Worm (Caenorhabditis elegans) whole organism, young adult: ENCODE data around the gene T24E12.10.
A peak's percentile ranks its signal among the peaks of the same experiment; 100 is the strongest.

ENCODE experiments used
- B0261.1 ChIP-seq: sonication (generic microtip); optimal IDR thresholded peaks from 2 replicates; lab custom pipeline; 2016; ENCODE audit warnings: mild to moderate bottlenecking, missing genetic modification characterization, moderate library complexity, missing compliant biosample characterization
- B0336.3 ChIP-seq: fragments of 200-800 bp; sonication (Bioruptor generic); IDR thresholded peaks from 2 replicates; pipeline ENCODE4 v1.3.6; 2022; ENCODE audit warnings: missing genetic modification characterization, missing compliant biosample characterization
- F49E8.2 ChIP-seq: sonication (generic microtip); optimal IDR thresholded peaks from 3 replicates; lab custom pipeline; 2017; ENCODE audit warnings: missing genetic modification characterization, mild to moderate bottlenecking, missing compliant biosample characterization, antibody characterized with exemption, moderate library complexity; ENCODE audit not compliant: insufficient read depth
- F57C9.4 ChIP-seq: sonication (generic microtip); optimal IDR thresholded peaks from 2 replicates; lab custom pipeline; 2017; ENCODE audit warnings: mild to moderate bottlenecking, missing genetic modification characterization, missing compliant biosample characterization
- K12H6.12 ChIP-seq: fragments of 200-800 bp; sonication (Bioruptor generic); optimal IDR thresholded peaks from 2 replicates; lab custom pipeline; 2018; ENCODE audit warnings: mild to moderate bottlenecking, missing genetic modification characterization, missing compliant biosample characterization
- T07F8.4 ChIP-seq: sonication (generic microtip); optimal IDR thresholded peaks from 2 replicates; lab custom pipeline; 2016; ENCODE audit warnings: mild to moderate bottlenecking, missing genetic modification characterization, moderate library complexity, missing compliant biosample characterization
- Y53G8AR.9 ChIP-seq: fragments of 200-800 bp; sonication (Bioruptor generic); conservative IDR thresholded peaks from 2 replicates; pipeline ENCODE4 v1.3.6; 2022; ENCODE audit warnings: missing genetic modification reagents, missing genetic modification characterization, missing compliant biosample characterization
- Y56A3A.18 ChIP-seq: fragments of 200-800 bp; sonication (Bioruptor generic); IDR thresholded peaks from 2 replicates; pipeline ENCODE4 v1.3.6; 2022; ENCODE audit warnings: missing genetic modification reagents, missing genetic modification characterization, missing compliant biosample characterization
- Y79H2A.3 ChIP-seq: fragments of 200-800 bp; sonication (Bioruptor generic); conservative IDR thresholded peaks from 2 replicates; pipeline ENCODE4 v1.3.6; 2022; ENCODE audit warnings: missing genetic modification reagents, missing genetic modification characterization, missing compliant biosample characterization
- ama-1 ChIP-seq, 3 experiments: fragments of 150-350 bp in 1 of 3; sonication (generic microtip) in 2 of 3; optimal IDR thresholded peaks; 2 replicates each; lab custom pipeline; 2014 to 2018; ENCODE audit warnings: missing biosample characterization in 2 of 3, missing genetic modification characterization in 2 of 3, missing genetic modification reagents in 2 of 3
- athp-1 ChIP-seq: sonication (generic microtip); optimal IDR thresholded peaks from 2 replicates; lab custom pipeline; 2017; ENCODE audit warnings: mild to moderate bottlenecking, missing genetic modification characterization, missing compliant biosample characterization
- attf-3 ChIP-seq: fragments of 200-800 bp; sonication (Bioruptor generic); conservative IDR thresholded peaks from 2 replicates; pipeline ENCODE4 v1.3.6; 2022; ENCODE audit warnings: missing genetic modification reagents, missing genetic modification characterization, missing compliant biosample characterization
- attf-5 ChIP-seq: fragments of 200-800 bp; sonication (Bioruptor generic); optimal IDR thresholded peaks from 2 replicates; lab custom pipeline; 2018; ENCODE audit warnings: mild to moderate bottlenecking, missing genetic modification characterization, missing compliant biosample characterization
- attf-6 ChIP-seq: fragments of 200-800 bp; sonication (Bioruptor generic); IDR thresholded peaks from 2 replicates; pipeline ENCODE4 v1.3.6; 2022; ENCODE audit warnings: missing genetic modification reagents, missing genetic modification characterization, missing compliant biosample characterization
- bed-1 ChIP-seq: fragments of 200-800 bp; sonication (Bioruptor generic); IDR thresholded peaks from 2 replicates; pipeline ENCODE4 v1.3.6; 2022; ENCODE audit warnings: missing genetic modification reagents, missing genetic modification characterization, missing compliant biosample characterization
- ceh-27 ChIP-seq: fragments of 200-800 bp; sonication (Bioruptor generic); optimal IDR thresholded peaks from 2 replicates; lab custom pipeline; 2018; ENCODE audit warnings: mild to moderate bottlenecking, missing genetic modification characterization, moderate library complexity, missing compliant biosample characterization
- egl-44 ChIP-seq: fragments of 200-800 bp; sonication (Bioruptor generic); IDR thresholded peaks from 2 replicates; pipeline ENCODE4 v1.3.6; 2022; ENCODE audit warnings: missing genetic modification reagents, missing genetic modification characterization, missing compliant biosample characterization
- gei-17 ChIP-seq: fragments of 200-800 bp; sonication (Bioruptor generic); optimal IDR thresholded peaks from 2 replicates; lab custom pipeline; 2018; ENCODE audit warnings: mild to moderate bottlenecking, missing genetic modification characterization, missing compliant biosample characterization
- hlh-26 ChIP-seq: fragments of 200-800 bp; sonication (Bioruptor generic); conservative IDR thresholded peaks from 2 replicates; pipeline ENCODE4 v1.3.6; 2022; ENCODE audit warnings: missing genetic modification reagents, missing genetic modification characterization, missing compliant biosample characterization
- hmg-1.2 ChIP-seq: fragments of 200-800 bp; sonication (Bioruptor generic); IDR thresholded peaks from 2 replicates; pipeline ENCODE4 v1.3.6; 2022; ENCODE audit warnings: missing genetic modification reagents, missing genetic modification characterization, missing compliant biosample characterization
- hsf-1 ChIP-seq: fragments of 200-800 bp; sonication (Bioruptor generic); IDR thresholded peaks from 2 replicates; pipeline ENCODE4 v1.3.6; 2022; ENCODE audit warnings: missing genetic modification reagents, missing genetic modification characterization, missing compliant biosample characterization
- lag-1 ChIP-seq: fragments of 200-800 bp; sonication (Bioruptor generic); IDR thresholded peaks from 2 replicates; pipeline ENCODE4 v1.3.6; 2022; ENCODE audit warnings: missing genetic modification reagents, missing genetic modification characterization, missing compliant biosample characterization
- let-607 ChIP-seq, 2 experiments: fragments of 200-800 bp in 1 of 2; sonication (Bioruptor generic) in 1 of 2; sonication (generic microtip) in 1 of 2; optimal IDR thresholded peaks; 2 replicates each; lab custom pipeline; 2016 to 2018; ENCODE audit warnings: mild to moderate bottlenecking in 2 of 2, missing compliant biosample characterization in 2 of 2, missing genetic modification characterization in 2 of 2, moderate library complexity in 2 of 2, missing genotype in 1 of 2
- lin-40 ChIP-seq: sonication (generic microtip); optimal IDR thresholded peaks from 2 replicates; lab custom pipeline; 2016; ENCODE audit warnings: missing genetic modification characterization, mild to moderate bottlenecking, missing compliant biosample characterization, missing genotype, missing genetic modification reagents
- lin-54 ChIP-seq: fragments of 200-800 bp; sonication (Bioruptor generic); optimal IDR thresholded peaks from 2 replicates; lab custom pipeline; 2018; ENCODE audit warnings: mild to moderate bottlenecking, missing genetic modification characterization, missing compliant biosample characterization
- lir-1 ChIP-seq: fragments of 200-800 bp; sonication (Bioruptor generic); conservative IDR thresholded peaks from 2 replicates; pipeline ENCODE4 v1.3.6; 2022; ENCODE audit warnings: missing genetic modification reagents, missing genetic modification characterization, missing compliant biosample characterization
- madf-6 ChIP-seq: fragments of 200-800 bp; sonication (Bioruptor generic); IDR thresholded peaks from 2 replicates; pipeline ENCODE4 v1.3.6; 2022; ENCODE audit warnings: missing genetic modification reagents, missing genetic modification characterization, missing compliant biosample characterization
- mcd-1 ChIP-seq: fragments of 200-800 bp; sonication (Bioruptor generic); IDR thresholded peaks from 2 replicates; pipeline ENCODE4 v1.3.6; 2022; ENCODE audit warnings: missing genetic modification reagents, missing genetic modification characterization, missing compliant biosample characterization
- nfya-1 ChIP-seq: sonication (generic microtip); optimal IDR thresholded peaks from 2 replicates; lab custom pipeline; 2017; ENCODE audit warnings: antibody characterized with exemption, missing compliant biosample characterization, missing genetic modification characterization, borderline replicate concordance; ENCODE audit not compliant: insufficient read depth
- nfyb-1 ChIP-seq: fragments of 200-800 bp; sonication (Bioruptor generic); IDR thresholded peaks from 2 replicates; pipeline ENCODE4 v1.3.6; 2022; ENCODE audit warnings: missing genetic modification reagents, missing genetic modification characterization, missing compliant biosample characterization
- nhr-80 ChIP-seq: sonication (generic microtip); optimal IDR thresholded peaks from 2 replicates; lab custom pipeline; 2016; ENCODE audit warnings: missing genetic modification characterization, missing compliant biosample characterization
- pbrm-1 ChIP-seq: fragments of 200-800 bp; sonication (Bioruptor generic); IDR thresholded peaks from 2 replicates; pipeline ENCODE4 v1.3.6; 2022; ENCODE audit warnings: missing genetic modification reagents, missing genetic modification characterization, missing compliant biosample characterization
- pha-4 ChIP-seq: fragments of 150-350 bp; sonication (generic microtip); optimal IDR thresholded peaks from 2 replicates; lab custom pipeline; 2014; ENCODE audit warnings: missing biosample characterization, missing genetic modification reagents, missing genetic modification characterization
- rcor-1 ChIP-seq: fragments of 200-800 bp; sonication (Bioruptor generic); IDR thresholded peaks from 2 replicates; pipeline ENCODE4 v1.3.6; 2022; ENCODE audit warnings: missing genetic modification reagents, missing genetic modification characterization, missing compliant biosample characterization
- rec-8 ChIP-seq, 2 experiments: sonication (generic microtip); optimal IDR thresholded peaks; 2 replicates each; lab custom pipeline; 2016; ENCODE audit warnings: mild to moderate bottlenecking in 2 of 2, missing genetic modification characterization in 2 of 2, missing genetic modification reagents in 2 of 2, missing genotype in 2 of 2, missing biosample characterization in 1 of 2, missing compliant biosample characterization in 1 of 2, moderate library complexity in 1 of 2
- repo-1 ChIP-seq: sonication (generic microtip); optimal IDR thresholded peaks from 2 replicates; lab custom pipeline; 2017; ENCODE audit warnings: mild to moderate bottlenecking, missing genetic modification characterization, missing compliant biosample characterization
- rpc-1 ChIP-seq, 2 experiments: fragments of 150-350 bp in 1 of 2; sonication (generic microtip) in 1 of 2; optimal IDR thresholded peaks; 2 replicates each; lab custom pipeline; 2014 to 2018; ENCODE audit warnings: missing biosample characterization in 1 of 2, missing genetic modification characterization in 1 of 2, missing genetic modification reagents in 1 of 2, missing genotype in 1 of 2
- sea-2 ChIP-seq: fragments of 200-800 bp; sonication (Bioruptor generic); IDR thresholded peaks from 2 replicates; pipeline ENCODE4 v1.3.6; 2022; ENCODE audit warnings: missing genetic modification characterization, missing compliant biosample characterization
- snpc-1.1 ChIP-seq: sonication (generic microtip); optimal IDR thresholded peaks from 2 replicates; lab custom pipeline; 2017; ENCODE audit warnings: missing genetic modification characterization, mild to moderate bottlenecking, missing compliant biosample characterization, antibody characterized with exemption, moderate library complexity, missing genotype, missing genetic modification reagents; ENCODE audit not compliant: insufficient read depth
- snpc-1.3 ChIP-seq: sonication (generic microtip); optimal IDR thresholded peaks from 2 replicates; lab custom pipeline; 2017; ENCODE audit warnings: missing genetic modification characterization, mild to moderate bottlenecking, missing compliant biosample characterization, antibody characterized with exemption, moderate library complexity, missing genotype, missing genetic modification reagents; ENCODE audit not compliant: insufficient read depth
- snpc-3.4 ChIP-seq: sonication (generic microtip); optimal IDR thresholded peaks from 2 replicates; lab custom pipeline; 2017; ENCODE audit warnings: missing genetic modification characterization, mild to moderate bottlenecking, missing compliant biosample characterization, antibody characterized with exemption, moderate library complexity, missing genotype, missing genetic modification reagents
- snpc-4 ChIP-seq, 5 experiments: fragments of 150-350 bp in 1 of 5; sonication (generic microtip) in 4 of 5; optimal IDR thresholded peaks; 2 replicates each; lab custom pipeline; 2014 to 2018; ENCODE audit warnings: missing genetic modification characterization in 5 of 5, missing biosample characterization in 3 of 5, antibody characterized with exemption in 2 of 5, mild to moderate bottlenecking in 2 of 5, missing compliant biosample characterization in 2 of 5, missing genotype in 2 of 5, moderate library complexity in 2 of 5, missing genetic modification reagents in 1 of 5
- tbp1 ChIP-seq: fragments of 200-800 bp; sonication (Bioruptor generic); optimal IDR thresholded peaks from 2 replicates; lab custom pipeline; 2018; ENCODE audit warnings: mild to moderate bottlenecking, missing genetic modification characterization, missing compliant biosample characterization
- unc-130 ChIP-seq: sonication (generic microtip); optimal IDR thresholded peaks from 2 replicates; lab custom pipeline; 2016; ENCODE audit warnings: missing genetic modification reagents, missing genetic modification characterization, missing compliant biosample characterization
- ztf-26 ChIP-seq: sonication (generic microtip); optimal IDR thresholded peaks from 2 replicates; lab custom pipeline; 2017; ENCODE audit warnings: missing genetic modification characterization, missing compliant biosample characterization
- ztf-28 ChIP-seq: fragments of 200-800 bp; sonication (Bioruptor generic); IDR thresholded peaks from 2 replicates; pipeline ENCODE4 v1.3.6; 2022; ENCODE audit warnings: missing genetic modification reagents, missing genetic modification characterization, missing compliant biosample characterization

T24E12.10 gene

ce11 chrII:3808104-3808503 is 35.1 kb upstream of the T24E12.10 start, which contains the start of gene F54D10.5 (continued):
- TF ChIP-seq rpc-1 (optimal IDR thresholded peaks at IDR 0.05; lab: Kevin White, UChicago) (peak; percentile 25), rpc-1 (tag; optimal IDR thresholded peaks at IDR 0.05; lab: Kevin White, UChicago) (no peak), lin-40 (tag; lab: Kevin White, UChicago) (no peak), rec-8 (tag; optimal IDR thresholded peaks at IDR 0.05; lab: Kevin White, UChicago) (no peak), snpc-1.3 (tag; lab: Kevin White, UChicago) (peak; percentile 57), repo-1 (tag; lab: Kevin White, UChicago) (no peak), attf-5 (GFP tag; lab: Kevin White, UChicago) (peak; percentile 25), T07F8.4 (tag; lab: Kevin White, UChicago) (no peak), let-607 (tag; optimal IDR thresholded peaks at IDR 0.05; lab: Kevin White, UChicago) (peak in 1 of 2 experiments; percentile 11), F49E8.2 (tag; lab: Kevin White, UChicago) (no peak), tbp1 (GFP tag; lab: Kevin White, UChicago) (peak; percentile 14), B0261.1 (tag; lab: Kevin White, UChicago) (no peak), Y56A3A.18 (GFP tag; lab: Robert Waterston, UW) (no peak), hmg-1.2 (peak; percentile 30; the same call in 1 of the 2 replicates), Y53G8AR.9 (GFP tag; lab: Robert Waterston, UW) (0 out of 2 replicates have a peak, but pooled peaks have one; percentile 14), lir-1 (no peak), ztf-28 (GFP tag; lab: Robert Waterston, UW) (no peak), snpc-1.1 (tag; lab: Kevin White, UChicago) (peak; percentile 33), pbrm-1 (0 out of 2 replicates have a peak, but pooled peaks have one; percentile 13), snpc-3.4 (tag; lab: Kevin White, UChicago) (peak; percentile 25), rcor-1 (peak; percentile 44), F57C9.4 (no peak), nhr-80 (tag; lab: Kevin White, UChicago) (no peak), hsf-1 (no peak), egl-44 (GFP tag; lab: Robert Waterston, UW) (no peak), sea-2 (GFP tag; lab: Robert Waterston, UW) (no peak), snpc-4 (GFP tag; optimal IDR thresholded peaks at IDR 0.05; lab: Kevin White, UChicago) (no peak), snpc-4 (tag; optimal IDR thresholded peaks at IDR 0.05; lab: Kevin White, UChicago) (no peak), bed-1 (GFP tag; lab: Robert Waterston, UW) (no peak), B0336.3 (GFP tag; lab: Robert Waterston, UW) (no peak), pha-4 (tag; lab: Kevin White, UChicago) (no peak), lin-54 (GFP tag; lab: Kevin White, UChicago) (peak; percentile 68), nfya-1 (tag; lab: Kevin White, UChicago) (no peak), gei-17 (GFP tag; lab: Kevin White, UChicago) (no peak), ztf-26 (no peak), mcd-1 (GFP tag; lab: Robert Waterston, UW) (peak; percentile 73), ceh-27 (GFP tag; lab: Kevin White, UChicago) (no peak), hlh-26 (GFP tag; lab: Robert Waterston, UW) (no peak), lag-1 (GFP tag; lab: Robert Waterston, UW) (no peak), attf-3 (GFP tag; lab: Robert Waterston, UW) (no peak), attf-6 (GFP tag; lab: Robert Waterston, UW) (no peak), unc-130 (GFP tag; lab: Kevin White, UChicago) (no peak), ama-1 (optimal IDR thresholded peaks at IDR 0.05; lab: Kevin White, UChicago) (no peak), ama-1 (GFP tag; optimal IDR thresholded peaks at IDR 0.05; lab: Kevin White, UChicago) (no peak), K12H6.12 (tag; lab: Kevin White, UChicago) (no peak), madf-6 (GFP tag; lab: Robert Waterston, UW) (peak; percentile 63; the same call in 1 of the 2 replicates), Y79H2A.3 (GFP tag; lab: Robert Waterston, UW) (no peak), athp-1 (no peak), nfyb-1 (GFP tag; lab: Robert Waterston, UW) (no peak)
